Fruit fly (Drosophila melanogaster) whole organism, pupa: ENCODE data around the gene mRpS22.

Source experiments
- CG10348 ChIP-seq: fragments of 200-800 bp; sonication (Bioruptor generic); IDR thresholded peaks from 2 replicates; pipeline ENCODE4 v1.3.6; 2022; ENCODE audit warnings: missing biosample characterization, missing genetic modification characterization
- CG12605 ChIP-seq: fragments of 200-800 bp; sonication (Bioruptor generic); IDR thresholded peaks from 2 replicates; pipeline ENCODE4 v1.3.6; 2022; ENCODE audit warnings: missing biosample characterization, missing genetic modification characterization
- CG13204 ChIP-seq: fragments of 200-800 bp; sonication (Bioruptor generic); optimal IDR thresholded peaks from 2 replicates; lab custom pipeline; 2018; ENCODE audit warnings: missing biosample characterization, mild to moderate bottlenecking, missing genetic modification characterization, moderate library complexity
- CG14655 ChIP-seq: fragments of 200-800 bp; sonication (Bioruptor generic); optimal IDR thresholded peaks from 3 replicates; lab custom pipeline; 2017; ENCODE audit warnings: mild to moderate bottlenecking, missing biosample characterization, missing genetic modification reagents, missing genetic modification characterization
- CG15710 ChIP-seq: fragments of 200-800 bp; sonication (Bioruptor generic); optimal IDR thresholded peaks from 2 replicates; lab custom pipeline; 2018; ENCODE audit warnings: missing biosample characterization, mild to moderate bottlenecking, missing genetic modification characterization, moderate library complexity
- CG17806 ChIP-seq: fragments of 200-800 bp; sonication (Bioruptor generic); optimal IDR thresholded peaks from 2 replicates; lab custom pipeline; 2018; ENCODE audit warnings: missing biosample characterization, mild to moderate bottlenecking, missing genetic modification characterization, moderate library complexity
- CG32121 ChIP-seq: fragments of 200-800 bp; sonication (Bioruptor generic); IDR thresholded peaks from 2 replicates; pipeline ENCODE4 v1.3.6; 2022; ENCODE audit warnings: missing biosample characterization, missing genetic modification characterization
- CG8159 ChIP-seq: fragments of 200-800 bp; sonication (Bioruptor generic); optimal IDR thresholded peaks from 3 replicates; lab custom pipeline; 2018; ENCODE audit warnings: missing biosample characterization, mild to moderate bottlenecking, missing genetic modification characterization, moderate library complexity
- D1 ChIP-seq: fragments of 200-800 bp; sonication (Bioruptor generic); optimal IDR thresholded peaks from 2 replicates; lab custom pipeline; 2018; ENCODE audit warnings: missing biosample characterization, mild to moderate bottlenecking, missing genetic modification characterization, moderate library complexity
- Ets98B ChIP-seq: fragments of 200-800 bp; sonication (Bioruptor generic); IDR thresholded peaks from 2 replicates; pipeline ENCODE4 v1.3.6; 2022; ENCODE audit warnings: missing biosample characterization, missing genetic modification characterization
- Pif1A ChIP-seq: fragments of 200-800 bp; sonication (Bioruptor generic); optimal IDR thresholded peaks from 3 replicates; lab custom pipeline; 2016; ENCODE audit warnings: missing biosample characterization, missing genetic modification characterization
- Pif1B ChIP-seq: fragments of 200-800 bp; sonication (Bioruptor generic); optimal IDR thresholded peaks from 3 replicates; lab custom pipeline; 2016; ENCODE audit warnings: missing biosample characterization, missing genetic modification characterization
- Snoo ChIP-seq: fragments of 200-800 bp; sonication (Bioruptor generic); optimal IDR thresholded peaks from 3 replicates; lab custom pipeline; 2017; ENCODE audit warnings: missing biosample characterization, mild to moderate bottlenecking, missing genetic modification characterization, inconsistent platforms
- fd96Ca ChIP-seq: fragments of 200-800 bp; sonication (Bioruptor generic); IDR thresholded peaks from 3 replicates; pipeline ENCODE4 v1.3.6; 2022; ENCODE audit warnings: missing biosample characterization, missing genetic modification characterization

- TF ChIP-seq Pif1B (GFP tag; lab: Kevin White, UChicago) = no peak
- TF ChIP-seq CG12605 (GFP tag; lab: Robert Waterston, UW) = no peak
- no peak for TF ChIP-seq Pif1A
- no peak for TF ChIP-seq fd96Ca (GFP tag; lab: Robert Waterston, UW)
- TF ChIP-seq CG13204 (GFP tag; lab: Kevin White, UChicago) = no peak
- TF ChIP-seq CG8159 (tag; lab: Kevin White, UChicago) = no peak
- TF ChIP-seq Ets98B = no peak
- no peak for TF ChIP-seq D1 (tag; lab: Kevin White, UChicago)
- TF ChIP-seq CG15710 (tag; lab: Kevin White, UChicago) = no peak
- TF ChIP-seq CG14655 (GFP tag; lab: Kevin White, UChicago) = no peak
- TF ChIP-seq CG17806 = no peak
- TF ChIP-seq Snoo (tag; lab: Kevin White, UChicago) = no peak
- no peak for TF ChIP-seq CG10348
- TF ChIP-seq CG32121 (GFP tag; lab: Robert Waterston, UW) = no peak
Measured at dm6 chr3R:27947682-27948245, 31.1 kb downstream of the mRpS22 start, which contains the start of gene mfrn.
